Fruit fly (Drosophila melanogaster) whole organism, wandering third instar larva: ENCODE measurements around the gene alpha-PheRS.

Experiments used
- CG32264 ChIP-seq: fragments of 200-800 bp; sonication (Bioruptor generic); optimal IDR thresholded peaks from 2 replicates; lab custom pipeline; 2016; ENCODE audit warnings: missing biosample characterization, missing genetic modification characterization
- CG9705 ChIP-seq: fragments of 200-800 bp; sonication (Bioruptor generic); optimal IDR thresholded peaks from 2 replicates; lab custom pipeline; 2018; ENCODE audit warnings: missing biosample characterization, mild to moderate bottlenecking, missing genetic modification characterization
- CrebA ChIP-seq: fragments of 200-800 bp; sonication (Bioruptor generic); optimal IDR thresholded peaks from 2 replicates; lab custom pipeline; 2016; ENCODE audit warnings: missing biosample characterization, mild to moderate bottlenecking, missing genetic modification characterization, borderline replicate concordance
- Dfd ChIP-seq: fragments of >200 bp; optimal IDR thresholded peaks from 2 replicates; lab custom pipeline; 2017; ENCODE audit warnings: missing biosample characterization, missing genetic modification characterization
- Dif ChIP-seq: fragments of 200-275, 200-300 bp; sonication (Bioruptor generic); optimal IDR thresholded peaks from 2 replicates; lab custom pipeline; 2018; ENCODE audit warnings: missing biosample characterization, missing genetic modification characterization; ENCODE audit not compliant: partially characterized antibody
- GATAd ChIP-seq: sonication (Bioruptor generic); optimal IDR thresholded peaks from 2 replicates; lab custom pipeline; 2016; ENCODE audit warnings: missing biosample characterization, missing genetic modification characterization
- HLH106 ChIP-seq: fragments of 200-800 bp; optimal IDR thresholded peaks from 3 replicates; lab custom pipeline; 2019; ENCODE audit warnings: missing biosample characterization, mild to moderate bottlenecking, missing genetic modification characterization, moderate library complexity
- Hnf4 ChIP-seq: fragments of 200-800 bp; sonication (Bioruptor generic); optimal IDR thresholded peaks from 2 replicates; lab custom pipeline; 2016; ENCODE audit warnings: missing biosample characterization, mild to moderate bottlenecking, missing genetic modification characterization
- Hr78 ChIP-seq: fragments of >200 bp; optimal IDR thresholded peaks from 2 replicates; lab custom pipeline; 2017; ENCODE audit warnings: missing biosample characterization, missing genetic modification characterization
- Hr83 ChIP-seq: fragments of 200-300 bp; sonication (Bioruptor generic); optimal IDR thresholded peaks from 2 replicates; lab custom pipeline; 2016; ENCODE audit warnings: missing biosample characterization, mild to moderate bottlenecking, missing genetic modification characterization, moderate library complexity; ENCODE audit not compliant: poor library complexity, severe bottlenecking
- Jra ChIP-seq: sonication (Bioruptor generic); optimal IDR thresholded peaks from 2 replicates; lab custom pipeline; 2016; ENCODE audit warnings: missing biosample characterization, missing genetic modification characterization
- Mio ChIP-seq: sonication (Bioruptor generic); optimal IDR thresholded peaks from 2 replicates; lab custom pipeline; 2016; ENCODE audit warnings: missing biosample characterization, missing genetic modification characterization
- Myc ChIP-seq: fragments of >200 bp; optimal IDR thresholded peaks from 2 replicates; lab custom pipeline; 2017
- OdsH ChIP-seq: fragments of 200-800 bp; sonication (Bioruptor generic); optimal IDR thresholded peaks from 2 replicates; lab custom pipeline; 2016; ENCODE audit warnings: missing biosample characterization, mild to moderate bottlenecking, missing genetic modification characterization
- Rel ChIP-seq, 2 experiments: fragments of 200-800 bp; sonication (Bioruptor generic) in 1 of 2; optimal IDR thresholded peaks; 2 replicates in 1 of 2; 3 replicates in 1 of 2; lab custom pipeline; 2016 to 2019; ENCODE audit warnings: mild to moderate bottlenecking in 2 of 2, missing biosample characterization in 2 of 2, missing genetic modification characterization in 2 of 2, moderate library complexity in 1 of 2
- Sp1 ChIP-seq: fragments of 200-800 bp; sonication (Bioruptor generic); optimal IDR thresholded peaks from 3 replicates; lab custom pipeline; 2019; ENCODE audit warnings: missing biosample characterization, mild to moderate bottlenecking, missing genetic modification characterization, moderate library complexity
- Vsx2 ChIP-seq: fragments of 200-300, 225-300 bp; sonication (Bioruptor generic); optimal IDR thresholded peaks from 2 replicates; lab custom pipeline; 2018; ENCODE audit warnings: missing biosample characterization, missing genetic modification characterization; ENCODE audit not compliant: partially characterized antibody
- br ChIP-seq: fragments of 200-800 bp; sonication (Bioruptor generic); optimal IDR thresholded peaks from 2 replicates; lab custom pipeline; 2016; ENCODE audit warnings: missing biosample characterization, missing genetic modification characterization
- brk ChIP-seq: fragments of 200-800 bp; sonication (Bioruptor generic); optimal IDR thresholded peaks from 2 replicates; lab custom pipeline; 2016; ENCODE audit warnings: missing biosample characterization, mild to moderate bottlenecking, missing genetic modification characterization
- dl ChIP-seq, 2 experiments: fragments of 175-275, 200-275 bp in 1 of 2; fragments of 200-275 bp in 1 of 2; sonication (Bioruptor generic); optimal IDR thresholded peaks; lab custom pipeline; 2018; ENCODE audit warnings: mild to moderate bottlenecking in 2 of 2, missing biosample characterization in 2 of 2, missing genetic modification characterization in 2 of 2, moderate library complexity in 2 of 2; ENCODE audit not compliant: partially characterized antibody in 2 of 2, insufficient read depth in 1 of 2
- dmrt93B ChIP-seq: fragments of 200-800 bp; sonication (Bioruptor generic); optimal IDR thresholded peaks from 2 replicates; lab custom pipeline; 2018; ENCODE audit warnings: missing biosample characterization, mild to moderate bottlenecking, missing genetic modification characterization
- dsf ChIP-seq: sonication (Bioruptor generic); optimal IDR thresholded peaks from 2 replicates; lab custom pipeline; 2016; ENCODE audit warnings: missing biosample characterization, missing genetic modification characterization, borderline replicate concordance
- ey ChIP-seq: fragments of 200-800 bp; sonication (Bioruptor generic); optimal IDR thresholded peaks from 2 replicates; lab custom pipeline; 2016; ENCODE audit warnings: missing biosample characterization, missing genetic modification characterization
- foxo ChIP-seq, 2 experiments: fragments of 200-800 bp; sonication (Bioruptor generic); optimal IDR thresholded peaks; 2 replicates in 1 of 2; 3 replicates in 1 of 2; lab custom pipeline; 2016 to 2017; ENCODE audit warnings: missing biosample characterization in 2 of 2, missing genetic modification characterization in 2 of 2
- fru ChIP-seq: fragments of 200-800 bp; sonication (Bioruptor generic); optimal IDR thresholded peaks from 3 replicates; lab custom pipeline; 2016; ENCODE audit warnings: missing biosample characterization, mild to moderate bottlenecking, missing genetic modification characterization
- h ChIP-seq: fragments of 200-800 bp; sonication (Bioruptor generic); optimal IDR thresholded peaks from 3 replicates; lab custom pipeline; 2016; ENCODE audit warnings: missing biosample characterization, mild to moderate bottlenecking, missing genetic modification characterization
- jim ChIP-seq: fragments of 175-275, 200-325 bp; sonication (Bioruptor generic); optimal IDR thresholded peaks from 2 replicates; lab custom pipeline; 2016; ENCODE audit warnings: missing biosample characterization, mild to moderate bottlenecking, missing genetic modification characterization
- pan ChIP-seq: fragments of >200 bp; optimal IDR thresholded peaks from 2 replicates; lab custom pipeline; 2017
- psq ChIP-seq: fragments of 200-800 bp; sonication (Bioruptor generic); optimal IDR thresholded peaks from 3 replicates; lab custom pipeline; 2017; ENCODE audit warnings: missing biosample characterization, mild to moderate bottlenecking, missing genetic modification characterization, moderate library complexity
- rgr ChIP-seq: fragments of 200-800 bp; sonication (Bioruptor generic); optimal IDR thresholded peaks from 3 replicates; lab custom pipeline; 2016; ENCODE audit warnings: missing biosample characterization, mild to moderate bottlenecking, missing genetic modification characterization
- sage ChIP-seq: fragments of 200-800 bp; sonication (Bioruptor generic); optimal IDR thresholded peaks from 2 replicates; lab custom pipeline; 2016; ENCODE audit warnings: missing biosample characterization, mild to moderate bottlenecking, missing genetic modification characterization
- sv ChIP-seq: fragments of 200-800 bp; sonication (Bioruptor generic); optimal IDR thresholded peaks from 3 replicates; lab custom pipeline; 2016; ENCODE audit warnings: missing biosample characterization, missing genetic modification characterization
- usp ChIP-seq: fragments of >200 bp; optimal IDR thresholded peaks from 2 replicates; lab custom pipeline; 2017; ENCODE audit warnings: missing biosample characterization, missing genetic modification characterization
- woc ChIP-seq: sonication (Bioruptor generic); optimal IDR thresholded peaks from 2 replicates; lab custom pipeline; 2016; ENCODE audit warnings: missing biosample characterization, mild to moderate bottlenecking, missing genetic modification characterization

Gene alpha-PheRS

dm6 chrX:8147649-8148048 lies 2.2 kb upstream of the alpha-PheRS start, which contains the start of gene CG15336:
TSS of gene CG15336 (plus strand) at chrX:8147949.
- TF ChIP-seq usp (GFP tag; lab: Kevin White, UChicago) (no peak), Vsx2 (no peak), CG32264 (GFP tag; lab: Kevin White, UChicago) (no peak), Hr83 (no peak), psq (no peak), sage (GFP tag; lab: Kevin White, UChicago) (no peak), fru (GFP tag; lab: Kevin White, UChicago) (no peak), brk (GFP tag; lab: Kevin White, UChicago) (no peak), foxo (GFP tag; optimal IDR thresholded peaks at IDR 0.05; lab: Kevin White, UChicago) (no peak), Dfd (no peak), h (GFP tag; lab: Kevin White, UChicago) (no peak)

- peak; percentile 81 to 95 for TF ChIP-seq foxo (GFP tag; optimal IDR thresholded peaks at IDR 0.05; lab: Kevin White, UChicago)
- no peak for TF ChIP-seq usp (GFP tag; lab: Kevin White, UChicago)
- peak; percentile 94 for TF ChIP-seq h (GFP tag; lab: Kevin White, UChicago)
- TF ChIP-seq jim = no peak
- no peak for TF ChIP-seq dmrt93B (GFP tag; lab: Kevin White, UChicago)
- TF ChIP-seq Hnf4 (GFP tag; lab: Kevin White, UChicago) = no peak
- peak; percentile 73 for TF ChIP-seq Rel (GFP tag; optimal IDR thresholded peaks at IDR 0.05; lab: Kevin White, UChicago)
- peak; percentile 99 for TF ChIP-seq Rel (tag; optimal IDR thresholded peaks at IDR 0.05; lab: Kevin White, UChicago)
- peak; percentile 98 for TF ChIP-seq psq
- TF ChIP-seq dsf (GFP tag; lab: Kevin White, UChicago) = peak; percentile 81
- peak; percentile 81 for TF ChIP-seq sage (GFP tag; lab: Kevin White, UChicago)
- TF ChIP-seq sv (GFP tag; lab: Kevin White, UChicago) = peak; percentile 17
- TF ChIP-seq fru (GFP tag; lab: Kevin White, UChicago) = peak; percentile 93
- TF ChIP-seq CG32264 (GFP tag; lab: Kevin White, UChicago) = peak; percentile 83
- no peak for TF ChIP-seq pan (lab: Kevin White, UChicago)
- peak; percentile 92 for TF ChIP-seq HLH106 (tag; lab: Kevin White, UChicago)
- TF ChIP-seq br = peak; percentile 94
- no peak for TF ChIP-seq brk (GFP tag; lab: Kevin White, UChicago)
- no peak for TF ChIP-seq Hr78 (GFP tag; lab: Kevin White, UChicago)
- peak; percentile 93 for TF ChIP-seq Jra (GFP tag; lab: Kevin White, UChicago)
- no peak for TF ChIP-seq dl (GFP tag; optimal IDR thresholded peaks at IDR 0.05; lab: Kevin White, UChicago; ENCODE audit: insufficient read depth in 1 of 2, partially characterized antibody in 2 of 2)
- TF ChIP-seq GATAd (GFP tag; lab: Kevin White, UChicago) = peak; percentile 85
- peak; percentile 86 for TF ChIP-seq woc (GFP tag; lab: Kevin White, UChicago)
- TF ChIP-seq Mio (GFP tag; lab: Kevin White, UChicago) = peak; percentile 42
- TF ChIP-seq Myc (lab: Kevin White, UChicago) = no peak
- peak; percentile 93 for TF ChIP-seq ey (GFP tag; lab: Kevin White, UChicago)
- TF ChIP-seq CG9705 (GFP tag; lab: Kevin White, UChicago) = peak; percentile 88
- peak; percentile 92 for TF ChIP-seq Sp1
- peak; percentile 91 for TF ChIP-seq Hr83
- peak; percentile 89 for TF ChIP-seq OdsH
- TF ChIP-seq rgr (GFP tag; lab: Kevin White, UChicago) = peak; percentile 95
Measured at dm6 chrX:8143537-8143936, 1.9 kb downstream of the alpha-PheRS start, which contains the start of gene CG17982. TSS of gene CG17982 (minus strand) at chrX:8143835.

- no peak for TF ChIP-seq dl (GFP tag; optimal IDR thresholded peaks at IDR 0.05; lab: Kevin White, UChicago; ENCODE audit: insufficient read depth in 1 of 2, partially characterized antibody in 2 of 2)
- no peak for TF ChIP-seq dmrt93B (GFP tag; lab: Kevin White, UChicago)
- no peak for TF ChIP-seq br
- TF ChIP-seq sage (GFP tag; lab: Kevin White, UChicago) = no peak
- no peak for TF ChIP-seq Myc (lab: Kevin White, UChicago)
- TF ChIP-seq CrebA (GFP tag; lab: Kevin White, UChicago) = no peak
- TF ChIP-seq Dif (GFP tag; lab: Kevin White, UChicago) = no peak
- TF ChIP-seq Vsx2 = no peak
- no peak for TF ChIP-seq CG9705 (GFP tag; lab: Kevin White, UChicago)
Measured at dm6 chrX:8142067-8142462, 3.3 kb downstream of the alpha-PheRS start, which contains the start of gene Smox. TSS of gene Smox (minus strand) at chrX:8142279.
